Fruit fly (Drosophila melanogaster) Kc167 (cell line): ENCODE measurements around the gene CG43137.

ENCODE experiments used
- Myc ChIP-seq: fragments of >200 bp; optimal IDR thresholded peaks from 2 replicates; lab custom pipeline; 2017; ENCODE audit warnings: missing external identifiers
- Sin3A ChIP-seq: fragments of >200 bp; optimal IDR thresholded peaks from 2 replicates; lab custom pipeline; 2018; ENCODE audit warnings: missing external identifiers
- h ChIP-seq: fragments of >200 bp; optimal IDR thresholded peaks from 3 replicates; lab custom pipeline; 2018; ENCODE audit warnings: missing external identifiers
- insv ChIP-seq: fragments of >200 bp; optimal IDR thresholded peaks from 3 replicates; lab custom pipeline; 2018; ENCODE audit warnings: missing external identifiers
- psq ChIP-seq: fragments of >200 bp; optimal IDR thresholded peaks from 2 replicates; lab custom pipeline; 2017; ENCODE audit warnings: missing external identifiers
- ttk ChIP-seq: sonication (Bioruptor generic); optimal IDR thresholded peaks from 2 replicates; lab custom pipeline; 2017; ENCODE audit warnings: missing external identifiers

The CG43137 gene

DNA sequence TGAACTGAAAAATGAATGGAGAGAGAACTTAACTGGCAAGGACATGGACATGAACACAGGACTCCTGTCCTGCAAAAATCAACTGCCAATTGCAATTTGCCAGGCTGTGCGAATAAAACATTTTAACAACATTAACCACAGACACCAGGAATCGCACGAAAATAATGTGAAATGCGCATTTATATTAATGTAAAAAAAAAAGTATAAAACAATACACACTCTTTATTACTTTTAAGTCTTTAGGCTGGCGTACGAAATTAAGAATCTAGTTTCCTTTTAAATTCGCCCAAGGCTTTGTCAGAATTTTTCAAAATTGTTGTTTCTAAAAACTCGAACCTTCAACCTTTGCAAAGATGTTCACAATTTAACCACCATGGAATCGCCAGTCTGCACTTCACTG lies 20.0 kb downstream of the CG43137 start, which contains the start of gene CG12729:
TSS of gene CG12729 (plus strand) at position 301 of the 400 bp plus-strand sequence.
- TF ChIP-seq psq (lab: Kevin White, UChicago) = no peak

DNA sequence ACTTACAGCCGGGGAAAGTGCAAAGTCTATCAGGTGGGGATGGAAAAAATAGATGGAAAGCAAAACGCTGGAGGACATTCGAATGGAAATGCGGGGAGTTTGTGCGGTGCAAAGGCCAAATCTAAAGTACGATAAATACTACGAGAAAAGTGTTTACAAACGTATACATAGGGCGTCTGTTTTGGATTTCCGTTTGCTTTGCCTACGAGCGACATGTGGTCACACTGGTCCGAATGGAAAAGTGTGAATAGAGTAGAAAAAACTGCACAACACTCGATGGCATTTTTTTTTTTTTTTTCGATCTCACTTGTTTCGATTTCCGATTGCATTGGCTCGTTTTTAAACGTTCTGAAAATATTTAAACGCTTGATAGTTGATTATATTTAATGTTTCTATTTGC lies 25.2 kb downstream of the CG43137 start:
- TF ChIP-seq Myc (lab: Kevin White, UChicago) (no peak), Sin3A (lab: Kevin White, UChicago) (no peak), ttk (lab: Kevin White, UChicago) (no peak), insv (lab: Kevin White, UChicago) (no peak), psq (lab: Kevin White, UChicago) (no peak), h (lab: Kevin White, UChicago) (no peak)

DNA sequence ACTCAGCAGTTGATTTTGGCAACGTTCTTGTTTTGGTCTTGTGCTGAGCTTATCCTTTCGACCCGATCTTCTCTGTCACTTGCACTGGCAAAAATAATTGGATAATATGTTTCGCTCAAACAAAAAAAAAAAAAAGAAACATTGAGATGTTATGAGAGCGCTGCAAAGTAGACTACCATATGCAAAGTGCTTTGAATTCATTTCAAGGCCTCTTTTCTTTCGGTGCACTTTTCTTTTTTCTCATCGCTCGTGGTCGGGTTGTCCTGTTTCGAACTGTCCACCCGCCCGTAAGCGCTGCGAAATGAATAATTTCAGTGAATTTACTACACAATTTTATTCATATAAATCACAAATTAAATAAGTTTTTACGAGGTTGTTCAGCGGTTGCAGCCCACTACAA lies 45.0 kb downstream of the CG43137 start:
- TF ChIP-seq Sin3A (lab: Kevin White, UChicago) (no peak), psq (lab: Kevin White, UChicago) (no peak), insv (lab: Kevin White, UChicago) (no peak), ttk (lab: Kevin White, UChicago) (no peak), Myc (lab: Kevin White, UChicago) (no peak), h (lab: Kevin White, UChicago) (no peak)

DNA sequence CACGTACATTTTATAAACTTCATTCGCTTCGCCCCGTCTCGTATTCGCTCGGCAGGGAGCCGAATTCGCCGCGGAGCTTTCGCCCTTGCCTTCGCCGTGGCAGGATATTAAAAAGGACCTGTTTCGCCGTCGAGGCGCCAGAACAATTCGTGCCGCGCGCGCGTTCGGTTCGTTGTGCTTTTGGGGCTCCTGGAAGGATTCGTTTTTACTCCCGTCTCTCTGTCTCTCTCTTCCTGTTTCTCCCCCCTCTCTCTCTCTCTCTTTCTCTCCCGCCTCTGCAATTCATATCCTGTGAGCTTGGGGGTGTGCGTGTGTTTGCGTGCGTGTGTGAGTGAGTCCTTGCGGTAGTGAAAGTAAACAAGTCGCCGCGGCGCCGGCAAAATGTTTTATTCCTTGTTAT lies 46.5 kb downstream of the CG43137 start, which contains the start of gene CG15765:
TSS of gene CG15765 (plus strand) at position 132 of the 400 bp plus-strand sequence.
- TF ChIP-seq psq (lab: Kevin White, UChicago) = no peak
- TF ChIP-seq Myc (lab: Kevin White, UChicago) = no peak
- TF ChIP-seq h (lab: Kevin White, UChicago) = no peak
- no peak for TF ChIP-seq ttk (lab: Kevin White, UChicago)
- no peak for TF ChIP-seq insv (lab: Kevin White, UChicago)
- TF ChIP-seq Sin3A (lab: Kevin White, UChicago) = no peak

DNA sequence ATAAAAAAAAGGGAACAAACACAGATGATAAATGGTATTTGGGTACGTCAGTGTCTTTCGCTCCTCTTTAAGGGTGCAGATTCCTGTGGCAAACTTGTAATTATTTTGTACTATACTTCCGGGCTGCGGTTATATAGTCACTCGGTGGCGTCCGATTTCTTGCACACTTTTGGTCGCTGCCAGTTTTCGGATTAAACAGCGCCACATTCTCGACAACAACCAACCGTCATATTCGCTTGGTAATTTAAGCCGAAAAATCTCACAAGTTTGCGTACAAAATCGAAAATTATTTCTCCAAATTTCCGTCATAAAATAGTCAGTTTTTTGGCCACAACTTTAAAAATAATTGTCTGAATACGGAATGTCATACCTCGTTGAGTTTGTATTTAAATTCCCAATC lies 47.8 kb downstream of the CG43137 start:
- TF ChIP-seq Myc (lab: Kevin White, UChicago) = no peak
- no peak for TF ChIP-seq h (lab: Kevin White, UChicago)

DNA sequence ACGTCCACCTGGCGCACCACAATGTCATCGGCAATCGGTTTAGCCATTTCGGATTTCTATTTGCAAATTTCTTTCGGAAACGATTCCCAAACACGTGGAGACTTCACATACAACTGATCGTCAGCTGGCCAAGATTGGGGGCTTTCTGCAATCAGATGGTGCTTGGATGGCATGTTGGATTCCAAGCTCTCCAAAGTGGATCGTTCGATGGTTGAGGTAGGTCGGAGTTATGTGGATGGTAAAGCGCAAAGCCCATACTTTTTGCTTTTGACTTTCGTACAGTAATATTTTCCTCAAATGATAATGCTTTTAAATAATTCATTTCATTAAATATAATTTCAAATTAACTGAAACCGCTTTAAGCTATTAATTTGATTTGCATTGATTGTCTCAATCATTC lies 49.2 kb downstream of the CG43137 start, which contains the start of gene AgmNAT:
TSS of gene AgmNAT (minus strand) at position 101 of the 400 bp plus-strand sequence.
- no peak for TF ChIP-seq psq (lab: Kevin White, UChicago)
- TF ChIP-seq insv (lab: Kevin White, UChicago) = no peak
- no peak for TF ChIP-seq Myc (lab: Kevin White, UChicago)
- TF ChIP-seq ttk (lab: Kevin White, UChicago) = no peak
- no peak for TF ChIP-seq h (lab: Kevin White, UChicago)
- no peak for TF ChIP-seq Sin3A (lab: Kevin White, UChicago)
